Fruit fly (Drosophila melanogaster) whole organism: ENCODE results near the gene CG32462.

Experiments used
- CG8478 ChIP-seq: fragments of >200 bp; optimal IDR thresholded peaks from 2 replicates; lab custom pipeline; 2018; ENCODE audit warnings: inconsistent platforms
- Dll ChIP-seq: fragments of >200 bp; optimal IDR thresholded peaks from 2 replicates; lab custom pipeline; 2017
- EcR ChIP-seq, 2 experiments: fragments of >200 bp; optimal IDR thresholded peaks; 2 replicates each; lab custom pipeline; 2017; ENCODE audit warnings: missing biosample characterization in 2 of 2, missing genetic modification characterization in 2 of 2, missing genetic modification reagents in 2 of 2
- pan ChIP-seq: fragments of >200 bp; optimal IDR thresholded peaks from 2 replicates; lab custom pipeline; 2017
- psq ChIP-seq: fragments of >200 bp; optimal IDR thresholded peaks from 2 replicates; lab custom pipeline; 2017
- usp ChIP-seq: fragments of >200 bp; optimal IDR thresholded peaks from 2 replicates; lab custom pipeline; 2017; ENCODE audit warnings: missing biosample characterization, missing genetic modification characterization, mixed read lengths

CG32462 gene

DNA sequence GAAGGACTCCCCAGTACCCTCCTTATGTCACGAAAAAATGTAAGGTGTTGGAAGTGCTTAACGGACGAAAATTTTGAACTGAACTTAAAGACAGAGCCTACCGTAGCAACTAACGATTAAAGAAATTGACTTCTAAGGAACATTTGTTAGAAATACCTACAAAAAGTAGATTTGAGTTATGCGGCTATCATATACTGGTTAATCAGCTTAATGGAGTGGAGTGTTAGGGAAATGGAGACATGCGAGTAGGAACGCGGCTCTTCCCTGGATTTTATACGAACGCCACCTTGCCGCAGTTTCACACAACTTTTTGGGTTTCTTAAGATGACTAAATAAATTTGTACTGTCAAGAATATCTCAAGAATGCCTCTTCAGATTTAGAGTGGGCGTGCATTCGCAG lies at the start of gene CG32462:
Gene CG32462 (minus strand): TSS at position 101 of the 400 bp plus-strand sequence.
- no peak for TF ChIP-seq usp (GFP tag; lab: Kevin White, UChicago)
- TF ChIP-seq pan (lab: Kevin White, UChicago) = no peak
- TF ChIP-seq Dll (lab: Kevin White, UChicago) = no peak
- no peak for TF ChIP-seq CG8478
- no peak for TF ChIP-seq EcR (GFP tag; optimal IDR thresholded peaks at IDR 0.05; lab: Kevin White, UChicago)
- TF ChIP-seq psq (lab: Kevin White, UChicago) = no peak

DNA sequence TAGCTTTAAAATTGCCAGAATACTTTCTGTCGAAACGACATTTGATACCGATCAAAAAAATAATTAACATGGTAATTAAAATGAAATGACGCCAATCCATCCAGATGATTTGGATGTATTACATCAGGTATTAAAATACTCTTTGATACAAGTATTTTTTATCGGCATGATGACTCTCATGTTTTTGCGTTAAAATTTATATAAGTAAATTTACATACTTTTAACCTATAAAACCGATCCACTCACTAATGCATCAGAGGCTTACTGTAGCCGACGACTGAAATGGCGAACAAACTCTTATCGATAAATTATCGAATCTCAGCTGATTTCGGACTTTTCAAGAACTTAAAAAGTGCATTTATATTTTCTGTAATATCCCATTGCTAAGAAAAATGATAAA lies 48.3 kb upstream of the CG32462 start, which contains the start of gene BoYb:
Gene BoYb (plus strand): TSS at position 301 of the 400 bp plus-strand sequence.
- TF ChIP-seq psq (lab: Kevin White, UChicago) (no peak), CG8478 (no peak), Dll (lab: Kevin White, UChicago) (no peak), pan (lab: Kevin White, UChicago) (no peak), EcR (GFP tag; optimal IDR thresholded peaks at IDR 0.05; lab: Kevin White, UChicago) (no peak), usp (GFP tag; lab: Kevin White, UChicago) (no peak)

DNA sequence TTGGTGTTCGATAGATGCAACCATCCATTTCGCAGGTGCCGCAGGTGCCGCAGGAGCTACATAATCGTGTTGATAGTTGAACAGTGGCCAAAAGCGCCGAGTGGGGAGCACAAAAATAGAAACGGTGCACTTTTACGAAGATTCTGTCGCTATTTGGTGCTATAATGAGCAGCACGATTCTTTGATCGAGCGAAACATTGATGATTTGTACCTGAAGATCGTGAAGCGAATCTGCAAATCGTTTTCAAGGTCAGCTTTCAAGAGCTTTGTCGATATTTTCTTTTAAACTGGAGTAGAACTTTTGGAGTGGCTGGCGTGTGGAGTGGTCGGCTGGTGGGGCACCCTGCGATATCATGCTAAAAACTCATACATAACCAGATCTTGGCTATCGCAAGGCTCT lies 45.1 kb upstream of the CG32462 start, which contains the start of gene CG11131:
Gene CG11131 (plus strand): TSS at position 301 of the 400 bp plus-strand sequence.
- TF ChIP-seq usp (GFP tag; lab: Kevin White, UChicago) = no peak
- TF ChIP-seq Dll (lab: Kevin White, UChicago) = no peak
- no peak for TF ChIP-seq pan (lab: Kevin White, UChicago)
- TF ChIP-seq EcR (GFP tag; optimal IDR thresholded peaks at IDR 0.05; lab: Kevin White, UChicago) = no peak
- no peak for TF ChIP-seq CG8478

DNA sequence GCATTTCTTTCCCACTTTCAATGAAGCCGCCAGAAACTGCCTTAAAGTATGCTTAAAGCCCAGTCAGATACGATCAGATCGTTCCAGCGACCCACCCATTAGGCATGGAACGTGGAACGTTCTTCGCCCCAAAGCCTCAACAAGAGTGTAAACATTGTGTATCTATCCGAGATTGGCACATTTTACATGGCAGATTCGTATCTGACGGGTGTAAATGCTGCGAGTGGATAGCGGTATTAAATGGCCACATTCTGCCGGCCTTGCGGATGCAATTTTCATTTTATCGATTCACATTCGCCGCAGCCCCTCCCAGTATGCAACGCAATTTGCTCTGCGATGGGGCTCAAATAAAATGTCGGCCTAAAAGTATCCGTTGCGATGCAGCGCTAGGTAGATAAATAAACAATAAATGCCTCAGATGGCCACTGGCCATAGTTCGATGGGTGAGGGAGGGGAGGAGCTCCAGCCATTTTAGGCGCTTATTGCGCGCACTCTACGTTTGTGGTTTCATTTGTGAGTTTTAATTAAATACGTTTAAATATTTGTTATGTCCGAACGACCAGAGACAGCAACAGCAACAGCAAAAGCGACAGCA lies 41.5 kb upstream of the CG32462 start:
- no peak for TF ChIP-seq EcR (GFP tag; optimal IDR thresholded peaks at IDR 0.05; lab: Kevin White, UChicago)
- TF ChIP-seq psq (lab: Kevin White, UChicago) = no peak
- no peak for TF ChIP-seq pan (lab: Kevin White, UChicago)
- no peak for TF ChIP-seq usp (GFP tag; lab: Kevin White, UChicago)
- TF ChIP-seq Dll (lab: Kevin White, UChicago) = no peak
- TF ChIP-seq CG8478 = no peak

DNA sequence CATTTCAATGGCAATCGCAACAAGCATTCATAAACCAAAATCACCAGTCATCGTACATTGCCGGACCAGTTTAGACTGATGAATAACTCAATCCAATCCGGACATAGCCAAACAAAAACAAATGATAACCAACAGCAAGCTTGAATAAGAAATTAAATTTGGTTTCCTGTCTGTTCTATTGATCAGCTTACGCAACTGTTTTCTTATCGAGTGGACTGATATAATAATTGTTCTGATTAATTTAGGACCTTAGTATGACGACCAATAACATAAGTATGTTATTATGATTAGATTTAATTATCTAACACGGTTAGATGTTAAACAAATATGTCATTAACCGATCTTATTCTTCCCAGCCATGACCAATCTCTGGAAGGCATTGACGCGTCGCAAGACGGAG lies 37.7 kb upstream of the CG32462 start:
- TF ChIP-seq CG8478 (no peak), usp (GFP tag; lab: Kevin White, UChicago) (no peak), Dll (lab: Kevin White, UChicago) (no peak), EcR (GFP tag; optimal IDR thresholded peaks at IDR 0.05; lab: Kevin White, UChicago) (no peak), psq (lab: Kevin White, UChicago) (no peak), pan (lab: Kevin White, UChicago) (no peak)

DNA sequence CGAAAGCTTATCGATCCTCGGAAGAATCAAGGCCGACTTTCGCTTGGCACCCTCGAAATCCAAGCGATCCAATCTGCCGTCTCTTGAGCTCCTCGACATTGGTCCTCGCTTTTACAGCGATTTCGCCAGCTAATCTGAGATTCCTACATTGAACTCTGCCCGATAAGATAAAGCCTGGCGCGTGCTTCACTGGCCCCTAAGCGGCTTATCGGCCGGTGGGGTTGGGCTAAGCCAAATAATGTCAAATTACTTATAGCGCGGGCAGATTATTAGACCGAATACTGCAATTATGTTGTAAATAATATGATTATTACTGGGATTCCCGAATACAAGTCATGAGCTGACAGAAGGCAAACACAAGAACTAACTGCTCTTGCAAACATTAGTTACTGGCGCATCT lies 36.7 kb upstream of the CG32462 start:
- TF ChIP-seq Dll (lab: Kevin White, UChicago) (no peak), CG8478 (no peak), EcR (GFP tag; optimal IDR thresholded peaks at IDR 0.05; lab: Kevin White, UChicago) (no peak)

DNA sequence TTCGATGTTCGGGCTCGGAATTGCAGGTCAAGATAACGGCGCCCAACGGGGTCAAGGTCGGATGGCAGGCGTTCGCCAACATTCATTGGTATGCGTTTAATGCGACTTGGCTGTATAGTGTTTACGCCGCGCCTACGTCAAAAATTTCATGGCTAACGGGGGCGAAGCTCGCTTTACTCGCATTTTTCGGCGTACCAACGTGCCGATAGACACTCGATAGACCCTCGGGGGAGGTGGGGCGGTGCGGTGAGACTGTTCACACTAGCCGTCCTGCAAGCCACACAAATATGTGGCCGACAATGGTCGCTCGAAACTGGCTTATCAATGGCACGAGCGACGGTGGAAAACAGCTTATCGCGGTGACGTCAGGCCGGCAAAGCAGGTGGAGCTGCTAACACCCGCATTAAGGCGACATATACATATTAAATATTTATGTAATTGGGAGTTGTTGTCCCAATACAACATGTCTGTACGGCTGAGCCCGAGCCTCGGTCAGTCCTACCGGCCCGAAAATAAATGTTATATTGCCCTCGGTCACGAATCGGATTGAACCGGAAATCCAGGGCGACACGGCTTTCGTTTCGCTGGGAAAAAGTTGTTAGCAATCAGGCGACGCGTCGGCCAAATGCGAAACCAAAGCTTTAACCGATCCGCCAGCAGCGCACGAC lies 35.4 kb upstream of the CG32462 start:
- no peak for TF ChIP-seq CG8478
- no peak for TF ChIP-seq pan (lab: Kevin White, UChicago)
- TF ChIP-seq psq (lab: Kevin White, UChicago) = no peak
- TF ChIP-seq Dll (lab: Kevin White, UChicago) = no peak
- TF ChIP-seq usp (GFP tag; lab: Kevin White, UChicago) = no peak
- TF ChIP-seq EcR (GFP tag; optimal IDR thresholded peaks at IDR 0.05; lab: Kevin White, UChicago) = no peak

DNA sequence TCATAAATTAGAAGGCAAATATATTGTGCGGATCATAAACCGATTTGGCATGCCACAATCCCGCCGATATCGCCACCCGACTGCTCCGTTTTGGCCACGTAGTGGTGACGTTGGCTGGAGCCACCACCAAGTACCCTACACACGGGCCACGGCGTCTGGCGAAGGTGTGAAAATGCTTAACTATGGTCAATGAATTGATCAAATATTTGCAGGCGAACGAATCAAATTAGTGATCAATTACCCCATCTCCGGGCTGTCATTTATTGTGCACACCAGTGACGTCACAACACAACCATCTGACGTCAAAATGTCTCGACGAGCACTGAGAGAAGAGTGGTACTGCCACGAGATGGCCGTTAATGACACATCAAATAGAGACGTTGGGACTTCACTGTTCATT lies 34.4 kb upstream of the CG32462 start:
- TF ChIP-seq CG8478 (no peak), psq (lab: Kevin White, UChicago) (no peak), Dll (lab: Kevin White, UChicago) (no peak), EcR (GFP tag; optimal IDR thresholded peaks at IDR 0.05; lab: Kevin White, UChicago) (no peak), pan (lab: Kevin White, UChicago) (no peak), usp (GFP tag; lab: Kevin White, UChicago) (no peak)

DNA sequence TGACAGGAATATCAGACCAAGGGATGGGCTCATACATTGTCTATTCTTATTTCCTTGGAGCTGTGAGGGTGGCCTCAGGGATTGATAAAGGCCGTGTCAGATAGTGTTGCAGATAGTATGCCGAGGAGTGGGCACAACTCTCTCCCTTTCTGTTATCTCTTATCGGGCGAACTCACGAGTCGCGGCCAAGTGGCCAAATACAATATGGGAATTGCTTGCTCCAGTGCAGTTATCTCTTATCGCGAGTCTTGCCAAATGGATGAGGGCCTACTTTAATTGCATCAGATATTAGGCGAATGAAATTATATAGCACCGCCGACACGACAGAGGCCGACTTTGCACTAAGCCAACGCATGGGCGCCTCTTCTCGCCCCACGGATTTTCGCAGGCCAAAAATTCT lies 33.6 kb upstream of the CG32462 start:
- TF ChIP-seq Dll (lab: Kevin White, UChicago) = no peak
- TF ChIP-seq pan (lab: Kevin White, UChicago) = no peak
- TF ChIP-seq usp (GFP tag; lab: Kevin White, UChicago) = no peak
- no peak for TF ChIP-seq EcR (GFP tag; optimal IDR thresholded peaks at IDR 0.05; lab: Kevin White, UChicago)
- TF ChIP-seq psq (lab: Kevin White, UChicago) = no peak
- TF ChIP-seq CG8478 = no peak

DNA sequence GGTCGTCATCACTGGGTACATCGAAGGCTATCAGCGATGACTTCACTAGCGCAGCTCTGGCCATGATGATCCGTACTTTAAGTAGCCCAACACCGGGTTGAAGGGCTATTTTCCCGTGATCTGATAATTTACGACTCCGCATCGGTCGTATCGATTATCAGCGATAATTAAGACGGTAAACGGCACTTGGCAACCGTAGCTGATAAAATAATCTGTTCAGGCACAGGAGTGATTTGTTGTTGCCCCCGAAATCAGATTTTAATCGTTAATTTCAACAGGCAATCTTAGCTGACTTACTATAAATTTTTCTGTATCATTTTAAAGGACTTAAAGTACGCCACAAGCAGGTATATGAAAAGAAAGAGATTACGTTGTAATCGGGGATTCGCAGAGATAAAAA lies 32.5 kb upstream of the CG32462 start:
- TF ChIP-seq usp (GFP tag; lab: Kevin White, UChicago) = no peak
- no peak for TF ChIP-seq pan (lab: Kevin White, UChicago)

DNA sequence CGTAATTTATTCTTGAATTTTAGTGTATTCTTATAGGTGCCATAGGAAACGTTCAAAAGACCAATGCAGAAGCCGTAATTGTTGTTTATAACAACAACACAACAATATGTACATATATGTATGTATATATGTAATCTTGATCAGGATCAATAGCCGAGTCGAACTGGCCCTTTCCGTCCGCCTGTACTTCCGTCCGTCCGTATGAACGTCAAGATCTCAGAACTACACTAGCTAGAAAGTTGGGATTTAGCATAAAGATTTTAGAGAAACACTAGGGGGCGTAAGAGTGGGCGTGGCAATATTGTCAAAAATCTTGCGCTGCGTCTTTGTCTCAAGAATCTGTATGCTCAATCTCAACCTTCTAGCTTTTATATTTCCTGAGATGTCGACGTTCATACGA lies 31.2 kb upstream of the CG32462 start:
- TF ChIP-seq Dll (lab: Kevin White, UChicago) (no peak), EcR (GFP tag; optimal IDR thresholded peaks at IDR 0.05; lab: Kevin White, UChicago) (no peak), psq (lab: Kevin White, UChicago) (no peak), CG8478 (no peak)

DNA sequence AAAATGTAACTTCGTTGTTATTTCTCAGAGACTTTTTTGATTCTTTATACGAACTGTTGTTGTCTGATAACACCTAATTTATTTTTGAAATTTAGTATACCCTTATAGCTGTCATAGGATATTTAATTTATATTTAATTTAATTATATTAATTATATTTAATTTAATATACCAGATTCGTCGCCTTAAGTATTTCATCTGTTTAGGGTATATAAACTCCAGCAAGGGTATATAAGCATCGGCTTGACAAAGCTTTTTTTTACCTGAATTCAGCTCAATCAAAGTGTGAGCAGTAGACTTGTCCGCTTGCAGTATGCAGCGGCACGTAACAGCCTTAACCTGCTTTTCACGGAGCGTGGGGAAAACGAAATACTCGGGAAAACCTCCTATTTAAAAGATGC lies 30.3 kb upstream of the CG32462 start:
- no peak for TF ChIP-seq CG8478
